Worm (Caenorhabditis elegans) whole organism, L1 larva: ENCODE measurements around the gene ras-2.

ENCODE experiments used
- C04F5.9 ChIP-seq: sonication (generic microtip); optimal IDR thresholded peaks from 2 replicates; lab custom pipeline; 2016; ENCODE audit warnings: missing genetic modification characterization, missing compliant biosample characterization
- C34B4.2 ChIP-seq: sonication (generic microtip); optimal IDR thresholded peaks from 2 replicates; lab custom pipeline; 2017; ENCODE audit warnings: mild to moderate bottlenecking, missing genetic modification characterization, missing compliant biosample characterization
- F16B12.6 ChIP-seq: fragments of 150-350 bp; optimal IDR thresholded peaks from 2 replicates; lab custom pipeline; 2014; ENCODE audit warnings: missing biosample characterization, missing genetic modification characterization
- aha-1 ChIP-seq: fragments of 150-350 bp; optimal IDR thresholded peaks from 2 replicates; lab custom pipeline; 2014; ENCODE audit warnings: missing biosample characterization, missing genetic modification characterization
- blmp-1 ChIP-seq: fragments of 150-350 bp; optimal IDR thresholded peaks from 2 replicates; lab custom pipeline; 2014; ENCODE audit warnings: missing biosample characterization, missing genetic modification characterization
- ceh-63 ChIP-seq: fragments of 200-800 bp; sonication (Bioruptor generic); optimal IDR thresholded peaks from 2 replicates; lab custom pipeline; 2018; ENCODE audit warnings: mild to moderate bottlenecking, missing genetic modification characterization, missing compliant biosample characterization
- ceh-8 ChIP-seq: fragments of 200-800 bp; sonication (Bioruptor generic); optimal IDR thresholded peaks from 2 replicates; lab custom pipeline; 2018; ENCODE audit warnings: mild to moderate bottlenecking, missing genetic modification characterization, moderate library complexity, missing compliant biosample characterization
- ceh-82 ChIP-seq, 3 experiments: fragments of 150-350 bp in 1 of 3; sonication (generic microtip) in 2 of 3; optimal IDR thresholded peaks; 2 replicates each; lab custom pipeline; 2014 to 2017; ENCODE audit warnings: missing biosample characterization in 3 of 3, missing genetic modification characterization in 3 of 3
- ces-1 ChIP-seq: fragments of 150-350 bp; optimal IDR thresholded peaks from 2 replicates; lab custom pipeline; 2014; ENCODE audit warnings: missing biosample characterization, missing genetic modification reagents, missing genetic modification characterization
- dsc-1 ChIP-seq: sonication (generic microtip); optimal IDR thresholded peaks from 2 replicates; lab custom pipeline; 2016; ENCODE audit warnings: mild to moderate bottlenecking, missing genetic modification characterization, missing compliant biosample characterization
- efl-1 ChIP-seq, 4 experiments: fragments of 150-350 bp; optimal IDR thresholded peaks in 3 of 4; peaks in 1 of 4; 1 replicate in 1 of 4; 2 replicates in 3 of 4; lab custom pipeline; 2014; ENCODE audit warnings: missing biosample characterization in 2 of 4, missing genetic modification characterization in 2 of 4, missing genetic modification reagents in 2 of 4
- efl-3 ChIP-seq: fragments of 200-800 bp; sonication (Bioruptor generic); optimal IDR thresholded peaks from 2 replicates; lab custom pipeline; 2018; ENCODE audit warnings: mild to moderate bottlenecking, missing genetic modification characterization, missing compliant biosample characterization
- elt-2 ChIP-seq: sonication (generic microtip); optimal IDR thresholded peaks from 2 replicates; lab custom pipeline; 2016; ENCODE audit warnings: missing genetic modification characterization, mild to moderate bottlenecking, inconsistent platforms, missing compliant biosample characterization, missing genetic modification reagents
- elt-3 ChIP-seq, 6 experiments: fragments of 150-350 bp in 1 of 6; sonication (generic microtip); optimal IDR thresholded peaks; 2 replicates each; lab custom pipeline; 2017 to 2018; ENCODE audit warnings: missing biosample characterization in 6 of 6, missing genetic modification characterization in 6 of 6, inconsistent platforms in 1 of 6
- fkh-4 ChIP-seq: sonication (generic microtip); optimal IDR thresholded peaks from 2 replicates; lab custom pipeline; 2016; ENCODE audit warnings: missing compliant biosample characterization, missing genetic modification characterization, borderline replicate concordance
- hlh-17 ChIP-seq: fragments of 200-800 bp; sonication (Bioruptor generic); optimal IDR thresholded peaks from 2 replicates; lab custom pipeline; 2018; ENCODE audit warnings: missing genetic modification characterization, mild to moderate bottlenecking, missing compliant biosample characterization, moderate library complexity, borderline replicate concordance
- hpl-2 ChIP-seq: fragments of 150-350 bp; optimal IDR thresholded peaks from 2 replicates; lab custom pipeline; 2014; ENCODE audit warnings: missing biosample characterization, missing genetic modification reagents, missing genetic modification characterization
- irx-1 ChIP-seq: sonication (generic microtip); optimal IDR thresholded peaks from 2 replicates; lab custom pipeline; 2016; ENCODE audit warnings: missing genetic modification characterization, missing compliant biosample characterization
- jun-1 ChIP-seq: fragments of 150-350 bp; optimal IDR thresholded peaks from 2 replicates; lab custom pipeline; 2014; ENCODE audit warnings: missing biosample characterization, missing genetic modification reagents, missing genetic modification characterization
- lin-35 ChIP-seq, 2 experiments: fragments of 150-350 bp; optimal IDR thresholded peaks; 2 replicates each; lab custom pipeline; 2014; ENCODE audit warnings: missing biosample characterization in 2 of 2, missing genetic modification characterization in 2 of 2, missing genetic modification reagents in 2 of 2
- lir-3 ChIP-seq: sonication (generic microtip); optimal IDR thresholded peaks from 2 replicates; lab custom pipeline; 2016; ENCODE audit warnings: mild to moderate bottlenecking, missing genetic modification characterization, moderate library complexity, missing compliant biosample characterization; ENCODE audit not compliant: poor library complexity
- mab-9 ChIP-seq: fragments of 200-800 bp; sonication (Bioruptor generic); IDR thresholded peaks from 2 replicates; pipeline ENCODE4 v1.3.6; 2022; ENCODE audit warnings: missing genetic modification reagents, missing genetic modification characterization, missing compliant biosample characterization
- mep-1 ChIP-seq: fragments of 150-350 bp; optimal IDR thresholded peaks from 2 replicates; lab custom pipeline; 2014; ENCODE audit warnings: missing biosample characterization, missing genetic modification characterization
- nhr-84 ChIP-seq: sonication (generic microtip); optimal IDR thresholded peaks from 2 replicates; lab custom pipeline; 2017; ENCODE audit warnings: missing biosample characterization, missing genetic modification characterization
- nhr-85 ChIP-seq: sonication (generic microtip); peaks from one replicate; lab custom pipeline; 2016; ENCODE audit warnings: missing genetic modification characterization, inconsistent platforms, missing compliant biosample characterization
- pag-3 ChIP-seq: sonication (generic microtip); optimal IDR thresholded peaks from 2 replicates; lab custom pipeline; 2017; ENCODE audit warnings: missing genetic modification characterization, mild to moderate bottlenecking, missing compliant biosample characterization, antibody characterized with exemption, borderline replicate concordance; ENCODE audit not compliant: insufficient read depth
- pax-3 ChIP-seq: fragments of 200-800 bp; sonication (Bioruptor generic); optimal IDR thresholded peaks from 2 replicates; lab custom pipeline; 2018; ENCODE audit warnings: mild to moderate bottlenecking, missing genetic modification characterization, moderate library complexity, missing compliant biosample characterization
- skn-1 ChIP-seq: fragments of 150-350 bp; optimal IDR thresholded peaks from 2 replicates; lab custom pipeline; 2014; ENCODE audit warnings: missing biosample characterization, missing genetic modification characterization
- snu-23 ChIP-seq: sonication (generic microtip); optimal IDR thresholded peaks from 2 replicates; lab custom pipeline; 2016; ENCODE audit warnings: missing genetic modification characterization, missing compliant biosample characterization
- sup-37 ChIP-seq: fragments of 200-800 bp; sonication (Bioruptor generic); optimal IDR thresholded peaks from 2 replicates; lab custom pipeline; 2018; ENCODE audit warnings: mild to moderate bottlenecking, missing genetic modification characterization, missing compliant biosample characterization
- swsn-7 ChIP-seq: sonication (generic microtip); optimal IDR thresholded peaks from 2 replicates; lab custom pipeline; 2016; ENCODE audit warnings: missing genetic modification characterization, missing compliant biosample characterization
- tbx-2 ChIP-seq: sonication (generic microtip); optimal IDR thresholded peaks from 2 replicates; lab custom pipeline; 2016; ENCODE audit warnings: missing genetic modification characterization, missing compliant biosample characterization
- tlp-1 ChIP-seq: fragments of 150-350 bp; optimal IDR thresholded peaks from 2 replicates; lab custom pipeline; 2014; ENCODE audit warnings: missing biosample characterization, missing genetic modification characterization
- unc-130 ChIP-seq: fragments of 150-350 bp; optimal IDR thresholded peaks from 2 replicates; lab custom pipeline; 2017; ENCODE audit warnings: missing biosample characterization, missing genetic modification characterization, inconsistent platforms
- zag-1 ChIP-seq: fragments of 150-350 bp; optimal IDR thresholded peaks from 2 replicates; lab custom pipeline; 2014; ENCODE audit warnings: missing biosample characterization, missing genetic modification characterization
- zip-4 ChIP-seq: fragments of 200-800 bp; sonication (Bioruptor generic); optimal IDR thresholded peaks from 2 replicates; lab custom pipeline; 2018; ENCODE audit warnings: mild to moderate bottlenecking, missing genetic modification characterization, moderate library complexity, missing compliant biosample characterization
- ztf-4 ChIP-seq: fragments of 150-350 bp; optimal IDR thresholded peaks from 2 replicates; lab custom pipeline; 2014; ENCODE audit warnings: missing biosample characterization, missing genetic modification characterization

The ras-2 gene

ce11 chrIII:4767869-4768645, 28.2 kb upstream of the ras-2 start:
- TF ChIP-seq F16B12.6 (no peak), blmp-1 (tag; lab: Kevin White, UChicago) (peak; percentile 94), elt-3 (tag; optimal IDR thresholded peaks at IDR 0.05; lab: Kevin White, UChicago) (peak in 1 of 6 experiments; percentile 14)

- TF ChIP-seq blmp-1 (tag; lab: Kevin White, UChicago), result peak; percentile 59
- TF ChIP-seq nhr-84 (tag; lab: Kevin White, UChicago), result no peak
- TF ChIP-seq elt-3 (tag; optimal IDR thresholded peaks at IDR 0.05; lab: Kevin White, UChicago), result peak in 1 of 6 experiments; percentile 5
- peak; percentile 39 for TF ChIP-seq elt-2 (tag; lab: Kevin White, UChicago)
- TF ChIP-seq, all 84 proteins: peak for 3
Measured at ce11 chrIII:4766842-4767241, 27.0 kb upstream of the ras-2 start.

ce11 chrIII:4765474-4765873, 25.6 kb upstream of the ras-2 start, which contains the start of gene B0393.5:
TSS of gene B0393.5 (plus strand) at chrIII:4765774.
- no peak for TF ChIP-seq C04F5.9
- no peak for TF ChIP-seq ceh-63 (GFP tag; lab: Kevin White, UChicago)
- TF ChIP-seq zag-1 (tag; lab: Kevin White, UChicago), result no peak
- no peak for TF ChIP-seq ceh-82 (tag; optimal IDR thresholded peaks at IDR 0.05; lab: Kevin White, UChicago)
- no peak for TF ChIP-seq mep-1 (tag; lab: Kevin White, UChicago)
- no peak for TF ChIP-seq hlh-17 (GFP tag; lab: Kevin White, UChicago)
- TF ChIP-seq, all 84 proteins: peak for 0

- TF ChIP-seq skn-1 (no peak), jun-1 (tag; lab: Kevin White, UChicago) (no peak), tbx-2 (tag; lab: Kevin White, UChicago) (no peak), C34B4.2 (tag; lab: Kevin White, UChicago) (no peak), efl-1 (optimal IDR thresholded peaks at IDR 0.05; lab: Kevin White, UChicago) (no peak), efl-1 (GFP tag; optimal IDR thresholded peaks at IDR 0.05 in 1 of 2; lab: Kevin White, UChicago) (peak in 1 of 2 experiments; percentile 36)
- TF ChIP-seq, all 84 proteins: peak for 1
Measured at ce11 chrIII:4763509-4763908, 23.6 kb upstream of the ras-2 start, which contains the start of gene B0393.4. TSS of gene B0393.4 (minus strand) at chrIII:4763609.

ce11 chrIII:4762846-4763245, 23.0 kb upstream of the ras-2 start:
- TF ChIP-seq jun-1 (tag; lab: Kevin White, UChicago), result no peak
- no peak for TF ChIP-seq efl-1 (optimal IDR thresholded peaks at IDR 0.05; lab: Kevin White, UChicago)
- TF ChIP-seq efl-1 (GFP tag; optimal IDR thresholded peaks at IDR 0.05 in 1 of 2; lab: Kevin White, UChicago), result peak in 1 of 2 experiments; percentile 25

ce11 chrIII:4756983-4757382, 17.1 kb upstream of the ras-2 start, which contains the start of gene fbxl-2:
TSS of gene fbxl-2 (plus strand) at chrIII:4757260.
- TF ChIP-seq jun-1 (tag; lab: Kevin White, UChicago), result peak; percentile 95
- TF ChIP-seq nhr-85 (tag; lab: Kevin White, UChicago), result peak; percentile 97
- TF ChIP-seq blmp-1 (tag; lab: Kevin White, UChicago), result peak; percentile 86
- peak; percentile 98 for TF ChIP-seq snu-23 (GFP tag; lab: Kevin White, UChicago)
- peak; percentile 92 for TF ChIP-seq sup-37
- peak; percentile 30 for TF ChIP-seq hpl-2 (GFP tag; lab: Kevin White, UChicago)
- TF ChIP-seq C34B4.2 (tag; lab: Kevin White, UChicago), result peak; percentile 80
- peak; percentile 33 for TF ChIP-seq efl-3 (GFP tag; lab: Kevin White, UChicago)
- no peak for TF ChIP-seq tlp-1 (tag; lab: Kevin White, UChicago)
- TF ChIP-seq elt-2 (tag; lab: Kevin White, UChicago), result peak; percentile 87
- TF ChIP-seq pag-3, result no peak
- peak; percentile 93 for TF ChIP-seq mab-9 (GFP tag; lab: Robert Waterston, UW)
- TF ChIP-seq fkh-4, result peak; percentile 73
- peak; percentile 94 for TF ChIP-seq ceh-8 (GFP tag; lab: Kevin White, UChicago)
- TF ChIP-seq lin-35 (GFP tag; optimal IDR thresholded peaks at IDR 0.05; lab: Kevin White, UChicago), result peak; percentile 99 to 100
- TF ChIP-seq zip-4 (GFP tag; lab: Kevin White, UChicago), result peak; percentile 88
- TF ChIP-seq irx-1 (tag; lab: Kevin White, UChicago), result peak; percentile 93
- TF ChIP-seq skn-1, result peak; percentile 96
- TF ChIP-seq ztf-4 (tag; lab: Kevin White, UChicago), result peak; percentile 91
- peak; percentile 95 for TF ChIP-seq unc-130 (tag; lab: Kevin White, UChicago)
- peak; percentile 47 for TF ChIP-seq aha-1 (tag; lab: Kevin White, UChicago)
- peak; percentile 82 for TF ChIP-seq lir-3 (tag; lab: Kevin White, UChicago)
- peak; percentile 92 to 100 for TF ChIP-seq efl-1 (optimal IDR thresholded peaks at IDR 0.05; lab: Kevin White, UChicago)
- peak; percentile 99 to 100 for TF ChIP-seq efl-1 (GFP tag; optimal IDR thresholded peaks at IDR 0.05 in 1 of 2; lab: Kevin White, UChicago)
- peak; percentile 95 for TF ChIP-seq dsc-1 (tag; lab: Kevin White, UChicago)
- TF ChIP-seq pax-3 (tag; lab: Kevin White, UChicago), result peak; percentile 91
- peak; percentile 95 for TF ChIP-seq swsn-7 (tag; lab: Kevin White, UChicago)
- no peak for TF ChIP-seq ces-1 (GFP tag; lab: Kevin White, UChicago)
